Fruit fly (Drosophila melanogaster) whole organism, embryonic: ENCODE data around the gene Srrm234.

Experiments used
- B-H2 ChIP-seq: fragments of 200-800 bp; sonication (Bioruptor generic); optimal IDR thresholded peaks from 2 replicates; lab custom pipeline; 2018; ENCODE audit warnings: missing biosample characterization, mild to moderate bottlenecking, missing genetic modification characterization
- CG10209 ChIP-seq: fragments of 200-800 bp; sonication (Bioruptor generic); optimal IDR thresholded peaks from 3 replicates; lab custom pipeline; 2017; ENCODE audit warnings: missing biosample characterization, mild to moderate bottlenecking, missing genetic modification characterization, missing genetic modification reagents
- CG10366 ChIP-seq: fragments of 200-800 bp; sonication (Bioruptor generic); IDR thresholded peaks from 2 replicates; pipeline ENCODE4 v1.3.6; 2022; ENCODE audit warnings: missing biosample characterization, missing genetic modification characterization
- CG10462 ChIP-seq: fragments of 200-800 bp; sonication (Bioruptor generic); optimal IDR thresholded peaks from 2 replicates; lab custom pipeline; 2016; ENCODE audit warnings: missing biosample characterization, missing genetic modification characterization
- CG10959 ChIP-seq: fragments of 200-800 bp; sonication (Bioruptor generic); IDR thresholded peaks from 2 replicates; pipeline ENCODE4 v1.3.6; 2022; ENCODE audit warnings: missing biosample characterization, missing genetic modification characterization
- CG11456 ChIP-seq: fragments of 200-800 bp; sonication (Bioruptor generic); IDR thresholded peaks from 3 replicates; pipeline ENCODE4 v1.3.6; 2022; ENCODE audit warnings: missing biosample characterization, missing genetic modification characterization
- CG12659 ChIP-seq: fragments of 200-800 bp; sonication (Bioruptor generic); optimal IDR thresholded peaks from 3 replicates; lab custom pipeline; 2017; ENCODE audit warnings: mild to moderate bottlenecking, missing biosample characterization, missing genetic modification reagents, missing genetic modification characterization
- CG13123 ChIP-seq: fragments of 200-800 bp; sonication (Bioruptor generic); optimal IDR thresholded peaks from 2 replicates; lab custom pipeline; 2016; ENCODE audit warnings: missing biosample characterization, missing genetic modification characterization
- CG13894 ChIP-seq: fragments of 200-800 bp; sonication (Bioruptor generic); optimal IDR thresholded peaks from 3 replicates; lab custom pipeline; 2018; ENCODE audit warnings: missing biosample characterization, mild to moderate bottlenecking, missing genetic modification characterization, moderate library complexity
- CG1602 ChIP-seq: fragments of 200-800 bp; sonication (Bioruptor generic); optimal IDR thresholded peaks from 3 replicates; lab custom pipeline; 2016; ENCODE audit warnings: missing biosample characterization, missing genetic modification characterization
- CG16813 ChIP-seq: fragments of 200-800 bp; sonication (Bioruptor generic); IDR thresholded peaks from 3 replicates; pipeline ENCODE4 v1.3.6; 2022; ENCODE audit warnings: missing biosample characterization, missing genetic modification characterization; ENCODE audit not compliant: partially characterized antibody
- CG17568 ChIP-seq: fragments of 200-800 bp; sonication (Bioruptor generic); optimal IDR thresholded peaks from 2 replicates; lab custom pipeline; 2018; ENCODE audit warnings: missing biosample characterization, mild to moderate bottlenecking, missing genetic modification characterization, moderate library complexity
- CG2199 ChIP-seq: fragments of 200-800 bp; sonication (Bioruptor generic); IDR thresholded peaks from 3 replicates; pipeline ENCODE4 v1.3.6; 2022; ENCODE audit warnings: missing biosample characterization, missing genetic modification characterization
- CG2712 ChIP-seq: fragments of 200-800 bp; optimal IDR thresholded peaks from 3 replicates; lab custom pipeline; 2019; ENCODE audit warnings: missing biosample characterization, mild to moderate bottlenecking, missing genetic modification characterization, moderate library complexity
- CG32767 ChIP-seq: fragments of 200-800 bp; sonication (Bioruptor generic); IDR thresholded peaks from 2 replicates; pipeline ENCODE4 v1.3.6; 2022; ENCODE audit warnings: missing biosample characterization, missing genetic modification characterization
- CG33557 ChIP-seq: fragments of 200-800 bp; sonication (Bioruptor generic); optimal IDR thresholded peaks from 2 replicates; lab custom pipeline; 2019; ENCODE audit warnings: missing biosample characterization, mild to moderate bottlenecking, missing genetic modification characterization, moderate library complexity
- CG34422 ChIP-seq: fragments of 200-800 bp; sonication (Bioruptor generic); IDR thresholded peaks from 3 replicates; pipeline ENCODE4 v1.3.6; 2022; ENCODE audit warnings: missing biosample characterization, missing genetic modification characterization
- CG3726 ChIP-seq: fragments of 200-800 bp; sonication (Bioruptor generic); IDR thresholded peaks from 3 replicates; pipeline ENCODE4, ENCODE4 v1.3.6; 2022; ENCODE audit warnings: missing biosample characterization, missing genetic modification characterization
- CG43689 ChIP-seq: fragments of 200-800 bp; sonication (Bioruptor generic); IDR thresholded peaks from 2 replicates; pipeline ENCODE4 v1.3.6; 2022; ENCODE audit warnings: missing biosample characterization, missing genetic modification characterization
- CG4707 ChIP-seq: fragments of 200-800 bp; sonication (Bioruptor generic); optimal IDR thresholded peaks from 2 replicates; lab custom pipeline; 2018; ENCODE audit warnings: missing biosample characterization, mild to moderate bottlenecking, missing genetic modification characterization, moderate library complexity
- CG5953 ChIP-seq: fragments of 200-800 bp; sonication (Bioruptor generic); IDR thresholded peaks from 2 replicates; pipeline ENCODE4 v1.3.6; 2022; ENCODE audit warnings: missing biosample characterization, missing genetic modification characterization
- CrebB ChIP-seq: fragments of 200-800 bp; sonication (Bioruptor generic); optimal IDR thresholded peaks from 3 replicates; lab custom pipeline; 2018; ENCODE audit warnings: missing biosample characterization, mild to moderate bottlenecking, missing genetic modification characterization
- Dfd ChIP-seq, 2 experiments: fragments of >200 bp; optimal IDR thresholded peaks; 2 replicates each; lab custom pipeline; 2017; ENCODE audit warnings: missing biosample characterization in 2 of 2, missing genetic modification characterization in 2 of 2
- Elba2 ChIP-seq: fragments of 200-800 bp; sonication (Bioruptor generic); optimal IDR thresholded peaks from 3 replicates; lab custom pipeline; 2016; ENCODE audit warnings: missing biosample characterization, missing genetic modification characterization
- Hr3 ChIP-seq: fragments of 200-800 bp; sonication (Bioruptor generic); optimal IDR thresholded peaks from 3 replicates; lab custom pipeline; 2016; ENCODE audit warnings: missing biosample characterization, missing genetic modification characterization
- MBD-R2 ChIP-seq: fragments of 200-800 bp; sonication (Bioruptor generic); IDR thresholded peaks from 2 replicates; pipeline ENCODE4 v1.3.6; 2022; ENCODE audit warnings: missing biosample characterization, missing genetic modification characterization
- NK7.1 ChIP-seq: fragments of 200-800 bp; sonication (Bioruptor generic); optimal IDR thresholded peaks from 3 replicates; lab custom pipeline; 2016; ENCODE audit warnings: missing biosample characterization, missing genetic modification characterization
- Side ChIP-seq: fragments of 200-800 bp; sonication (Bioruptor generic); optimal IDR thresholded peaks from 2 replicates; lab custom pipeline; 2016; ENCODE audit warnings: missing biosample characterization, missing genetic modification characterization
- Usf ChIP-seq: fragments of 200-800 bp; sonication (Bioruptor generic); optimal IDR thresholded peaks from 2 replicates; lab custom pipeline; 2017; ENCODE audit warnings: missing genotype, missing biosample characterization, missing genetic modification characterization
- ase ChIP-seq: fragments of 200-800 bp; sonication (Bioruptor generic); IDR thresholded peaks from 3 replicates; pipeline ENCODE4 v1.3.6; 2022; ENCODE audit warnings: missing biosample characterization, missing genetic modification characterization
- br ChIP-seq: fragments of >200 bp; optimal IDR thresholded peaks from 2 replicates; lab custom pipeline; 2017
- chn ChIP-seq: fragments of 200-800 bp; sonication (Bioruptor generic); optimal IDR thresholded peaks from 2 replicates; lab custom pipeline; 2016; ENCODE audit warnings: missing biosample characterization, missing genetic modification characterization
- corto ChIP-seq: fragments of 200-800 bp; sonication (Bioruptor generic); optimal IDR thresholded peaks from 2 replicates; lab custom pipeline; 2016; ENCODE audit warnings: missing biosample characterization, mild to moderate bottlenecking, missing genetic modification characterization, moderate library complexity
- cwo ChIP-seq: fragments of 200-800 bp; sonication (Bioruptor generic); optimal IDR thresholded peaks from 3 replicates; lab custom pipeline; 2017; ENCODE audit warnings: missing biosample characterization, missing genetic modification characterization, mild to moderate bottlenecking, moderate library complexity, missing genetic modification reagents
- dan ChIP-seq: fragments of 200-800 bp; sonication (Bioruptor generic); IDR thresholded peaks from 2 replicates; pipeline ENCODE4 v1.3.6; 2022; ENCODE audit warnings: missing biosample characterization, missing genetic modification characterization
- dysf ChIP-seq: fragments of 200-800 bp; sonication (Bioruptor generic); IDR thresholded peaks from 3 replicates; pipeline ENCODE4 v1.3.6; 2022; ENCODE audit warnings: missing biosample characterization, missing genetic modification characterization
- ftz-f1 ChIP-seq: fragments of 200-800 bp; sonication (Bioruptor generic); optimal IDR thresholded peaks from 2 replicates; lab custom pipeline; 2016; ENCODE audit warnings: missing biosample characterization, missing genetic modification characterization
- jumu ChIP-seq: fragments of 200-800 bp; sonication (Bioruptor generic); optimal IDR thresholded peaks from 3 replicates; lab custom pipeline; 2016; ENCODE audit warnings: missing biosample characterization, missing genetic modification characterization
- ken ChIP-seq: fragments of 200-800 bp; sonication (Bioruptor generic); IDR thresholded peaks from 3 replicates; pipeline ENCODE4 v1.3.6; 2022; ENCODE audit warnings: missing biosample characterization, missing genetic modification characterization
- mld ChIP-seq: fragments of 200-800 bp; sonication (Bioruptor generic); IDR thresholded peaks from 3 replicates; pipeline ENCODE4 v1.3.6; 2022; ENCODE audit warnings: missing biosample characterization, missing genetic modification characterization; ENCODE audit not compliant: partially characterized antibody
- odd ChIP-seq: fragments of 200-800 bp; sonication (Bioruptor generic); optimal IDR thresholded peaks from 2 replicates; lab custom pipeline; 2017; ENCODE audit warnings: missing biosample characterization, mild to moderate bottlenecking, missing genetic modification characterization
- phol ChIP-seq: fragments of 200-800 bp; sonication (Bioruptor generic); optimal IDR thresholded peaks from 3 replicates; lab custom pipeline; 2018; ENCODE audit warnings: missing biosample characterization, mild to moderate bottlenecking, missing genetic modification characterization, moderate library complexity
- pum ChIP-seq: fragments of 200-800 bp; sonication (Bioruptor generic); optimal IDR thresholded peaks from 2 replicates; lab custom pipeline; 2016; ENCODE audit warnings: missing biosample characterization, missing genetic modification characterization
- run ChIP-seq: fragments of 200-800 bp; sonication (Bioruptor generic); optimal IDR thresholded peaks from 3 replicates; lab custom pipeline; 2018; ENCODE audit warnings: missing biosample characterization, mild to moderate bottlenecking, missing genetic modification characterization
- sim ChIP-seq: fragments of 200-800 bp; sonication (Bioruptor generic); IDR thresholded peaks from 2 replicates; pipeline ENCODE4 v1.3.6; 2022; ENCODE audit warnings: missing biosample characterization, missing genetic modification characterization
- slp2 ChIP-seq: fragments of 200-800 bp; sonication (Bioruptor generic); optimal IDR thresholded peaks from 2 replicates; lab custom pipeline; 2016; ENCODE audit warnings: missing biosample characterization, missing genetic modification characterization
- stwl ChIP-seq: fragments of 200-800 bp; sonication (Bioruptor generic); optimal IDR thresholded peaks from 3 replicates; lab custom pipeline; 2018; ENCODE audit warnings: missing biosample characterization, mild to moderate bottlenecking, missing genetic modification characterization, moderate library complexity
- tio ChIP-seq: fragments of 200-800 bp; sonication (Bioruptor generic); optimal IDR thresholded peaks from 2 replicates; lab custom pipeline; 2017; ENCODE audit warnings: missing biosample characterization, missing genetic modification characterization, inconsistent platforms
- tup ChIP-seq: fragments of 200-800 bp; sonication (Bioruptor generic); optimal IDR thresholded peaks from 2 replicates; lab custom pipeline; 2016; ENCODE audit warnings: missing biosample characterization, mild to moderate bottlenecking, missing genetic modification characterization, moderate library complexity
- twi ChIP-seq: fragments of 200-800 bp; optimal IDR thresholded peaks from 2 replicates; lab custom pipeline; 2019; ENCODE audit warnings: missing biosample characterization, mild to moderate bottlenecking, missing genetic modification characterization, moderate library complexity
- unc-4 ChIP-seq: fragments of 200-800 bp; sonication (Bioruptor generic); IDR thresholded peaks from 2 replicates; pipeline ENCODE4 v1.3.6; 2022; ENCODE audit warnings: missing biosample characterization, missing genetic modification characterization; ENCODE audit not compliant: partially characterized antibody
- wdn ChIP-seq: fragments of 200-800 bp; sonication (Bioruptor generic); IDR thresholded peaks from 2 replicates; pipeline ENCODE4 v1.3.6; 2022; ENCODE audit warnings: missing biosample characterization, missing genetic modification characterization

Srrm234 gene

dm6 chr3L:1668504-1668903 is 3.6 kb upstream of the Srrm234 start, which contains the start of gene RpL23A (continued):
- TF ChIP-seq Side (GFP tag; lab: Kevin White, UChicago) (peak; percentile 98), jumu (GFP tag; lab: Kevin White, UChicago) (peak; percentile 96), CG13894 (tag; lab: Kevin White, UChicago) (peak; percentile 95), CG10462 (peak; percentile 88), Elba2 (GFP tag; lab: Kevin White, UChicago) (peak; percentile 72), Usf (GFP tag; lab: Kevin White, UChicago) (peak; percentile 94), dysf (GFP tag; lab: Robert Waterston, UW) (peak; percentile 94), CG2712 (tag; lab: Kevin White, UChicago) (peak; percentile 93), stwl (tag; lab: Kevin White, UChicago) (peak; percentile 97), mld (no peak), chn (GFP tag; lab: Kevin White, UChicago) (peak; percentile 95), tio (no peak), wdn (GFP tag; lab: Robert Waterston, UW) (peak; percentile 92), corto (GFP tag; lab: Kevin White, UChicago) (no peak), CG4707 (peak; percentile 86), ase (GFP tag; lab: Robert Waterston, UW) (peak; percentile 93), phol (tag; lab: Kevin White, UChicago) (peak; percentile 95), CG11456 (peak; percentile 98), Dfd (GFP tag; optimal IDR thresholded peaks at IDR 0.05; lab: Kevin White, UChicago) (no peak), ken (peak; percentile 98), CG1602 (GFP tag; lab: Kevin White, UChicago) (peak; percentile 88), CG16813 (GFP tag; lab: Robert Waterston, UW) (peak; percentile 62), run (tag; lab: Kevin White, UChicago) (peak; percentile 70), CG10366 (GFP tag; lab: Robert Waterston, UW) (peak; percentile 93), CG34422 (GFP tag; lab: Robert Waterston, UW) (peak; percentile 93), sim (peak; percentile 76), CG10959 (peak; percentile 89), CG2199 (peak; percentile 92), cwo (GFP tag; lab: Kevin White, UChicago) (peak; percentile 82), CG10209 (peak; percentile 97), CG33557 (peak; percentile 87), br (lab: Kevin White, UChicago) (no peak), CG43689 (GFP tag; lab: Robert Waterston, UW) (peak; percentile 90), NK7.1 (peak; percentile 94), CrebB (tag; lab: Kevin White, UChicago) (peak; percentile 93), tup (peak; percentile 85), CG17568 (no peak), ftz-f1 (GFP tag; lab: Kevin White, UChicago) (peak; percentile 91), MBD-R2 (GFP tag; lab: Robert Waterston, UW) (peak; percentile 87), B-H2 (GFP tag; lab: Kevin White, UChicago) (peak; percentile 97), slp2 (peak; percentile 95), pum (GFP tag; lab: Kevin White, UChicago) (peak; percentile 95), CG3726 (peak; percentile 88), odd (GFP tag; lab: Kevin White, UChicago) (peak; percentile 89), dan (GFP tag; lab: Robert Waterston, UW) (no peak; the same call in 1 of the 2 replicates), CG32767 (peak; percentile 66), CG13123 (GFP tag; lab: Kevin White, UChicago) (peak; percentile 92), unc-4 (GFP tag; lab: Robert Waterston, UW) (peak; percentile 48), Hr3 (GFP tag; lab: Kevin White, UChicago) (peak; percentile 92), CG5953 (GFP tag; lab: Robert Waterston, UW) (peak; percentile 90), twi (tag; lab: Kevin White, UChicago) (peak; percentile 80), CG12659 (GFP tag; lab: Kevin White, UChicago) (peak; percentile 98)
